Fruit fly (Drosophila melanogaster) whole organism, pupa: Measurements from ENCODE around the gene CG3226.
A peak's percentile ranks its signal among the peaks of the same experiment; 100 is the strongest.

Experiments
- CG13204 ChIP-seq: fragments of 200-800 bp; sonication (Bioruptor generic); optimal IDR thresholded peaks from 2 replicates; lab custom pipeline; 2018; ENCODE audit warnings: missing biosample characterization, mild to moderate bottlenecking, missing genetic modification characterization, moderate library complexity
- CG32121 ChIP-seq: fragments of 200-800 bp; sonication (Bioruptor generic); IDR thresholded peaks from 2 replicates; pipeline ENCODE4 v1.3.6; 2022; ENCODE audit warnings: missing biosample characterization, missing genetic modification characterization
- CG4496 ChIP-seq: fragments of 200-800 bp; sonication (Bioruptor generic); IDR thresholded peaks from 3 replicates; pipeline ENCODE4 v1.3.6; 2022; ENCODE audit warnings: missing biosample characterization, missing genetic modification characterization
- CG8301 ChIP-seq: fragments of 200-800 bp; sonication (Bioruptor generic); optimal IDR thresholded peaks from 2 replicates; lab custom pipeline; 2018; ENCODE audit warnings: missing biosample characterization, mild to moderate bottlenecking, missing genetic modification characterization
- CG9948 ChIP-seq: fragments of 200-800 bp; sonication (Bioruptor generic); optimal IDR thresholded peaks from 2 replicates; lab custom pipeline; 2018; ENCODE audit warnings: missing biosample characterization, mild to moderate bottlenecking, missing genetic modification characterization, moderate library complexity
- D1 ChIP-seq: fragments of 200-800 bp; sonication (Bioruptor generic); optimal IDR thresholded peaks from 2 replicates; lab custom pipeline; 2018; ENCODE audit warnings: missing biosample characterization, mild to moderate bottlenecking, missing genetic modification characterization, moderate library complexity
- EcR ChIP-seq: fragments of 200-800 bp; sonication (Bioruptor generic); optimal IDR thresholded peaks from 3 replicates; lab custom pipeline; 2019; ENCODE audit warnings: missing biosample characterization, missing genetic modification characterization, mild to moderate bottlenecking, moderate library complexity, missing genetic modification reagents
- Pif1B ChIP-seq: fragments of 200-800 bp; sonication (Bioruptor generic); optimal IDR thresholded peaks from 3 replicates; lab custom pipeline; 2016; ENCODE audit warnings: missing biosample characterization, missing genetic modification characterization
- fd96Ca ChIP-seq: fragments of 200-800 bp; sonication (Bioruptor generic); IDR thresholded peaks from 3 replicates; pipeline ENCODE4 v1.3.6; 2022; ENCODE audit warnings: missing biosample characterization, missing genetic modification characterization

dm6 chrX:6646846-6647245 is 7.2 kb downstream of the CG3226 start:
- no peak for TF ChIP-seq Pif1B (GFP tag; lab: Kevin White, UChicago)
- no peak for TF ChIP-seq CG32121
- TF ChIP-seq CG8301 (tag; lab: Kevin White, UChicago) = peak; percentile 34
- no peak for TF ChIP-seq CG4496 (GFP tag; lab: Robert Waterston, UW)
- TF ChIP-seq EcR (GFP tag; lab: Kevin White, UChicago) = no peak
- TF ChIP-seq CG13204 (GFP tag; lab: Kevin White, UChicago) = no peak
- TF ChIP-seq CG9948 = peak; percentile 13
- TF ChIP-seq fd96Ca = 0 out of 3 replicates have a peak, but pooled peaks have one; percentile 34
- TF ChIP-seq D1 = no peak
